Worm (Caenorhabditis elegans) whole organism, late embryonic: ENCODE results near the gene T15B7.14.
A peak's percentile ranks its signal among the peaks of the same experiment; 100 is the strongest.

ENCODE experiments used
- C38D4.7 ChIP-seq: fragments of 200-800 bp; sonication (Bioruptor generic); optimal IDR thresholded peaks from 2 replicates; lab custom pipeline; 2018; ENCODE audit warnings: mild to moderate bottlenecking, missing genetic modification characterization, moderate library complexity, missing compliant biosample characterization
- F13H6.1 ChIP-seq: sonication (generic microtip); optimal IDR thresholded peaks from 2 replicates; lab custom pipeline; 2016; ENCODE audit warnings: missing genetic modification characterization, missing compliant biosample characterization
- K09A11.1 ChIP-seq: sonication (generic microtip); optimal IDR thresholded peaks from 2 replicates; lab custom pipeline; 2017; ENCODE audit warnings: antibody characterized with exemption, mild to moderate bottlenecking, missing genetic modification characterization, missing compliant biosample characterization; ENCODE audit not compliant: insufficient read depth
- T23F11.4 ChIP-seq: fragments of 200-800 bp; sonication (Bioruptor generic); optimal IDR thresholded peaks from 2 replicates; lab custom pipeline; 2018; ENCODE audit warnings: mild to moderate bottlenecking, missing genetic modification characterization, missing compliant biosample characterization
- ama-1 ChIP-seq: fragments of 150-350 bp; optimal IDR thresholded peaks from 2 replicates; lab custom pipeline; 2014
- ceh-14 ChIP-seq: sonication (generic microtip); optimal IDR thresholded peaks from 2 replicates; lab custom pipeline; 2016; ENCODE audit warnings: missing genotype, missing genetic modification characterization, missing compliant biosample characterization
- ceh-2 ChIP-seq: sonication (generic microtip); optimal IDR thresholded peaks from 2 replicates; lab custom pipeline; 2016; ENCODE audit warnings: missing genotype, missing genetic modification characterization, missing compliant biosample characterization
- ceh-30 ChIP-seq: fragments of 150-350 bp; optimal IDR thresholded peaks from 2 replicates; lab custom pipeline; 2014; ENCODE audit warnings: missing biosample characterization, missing genetic modification characterization
- ceh-48 ChIP-seq: sonication (generic microtip); optimal IDR thresholded peaks from 2 replicates; lab custom pipeline; 2016; ENCODE audit warnings: missing genetic modification characterization, inconsistent platforms, missing compliant biosample characterization
- ceh-6 ChIP-seq: fragments of 200-800 bp; sonication (Bioruptor generic); optimal IDR thresholded peaks from 2 replicates; lab custom pipeline; 2018; ENCODE audit warnings: mild to moderate bottlenecking, missing genetic modification characterization, missing compliant biosample characterization
- ceh-9 ChIP-seq: sonication (generic microtip); optimal IDR thresholded peaks from 2 replicates; lab custom pipeline; 2016; ENCODE audit warnings: mild to moderate bottlenecking, missing genetic modification characterization, inconsistent platforms, missing compliant biosample characterization
- dve-1 ChIP-seq: sonication (generic microtip); optimal IDR thresholded peaks from 2 replicates; lab custom pipeline; 2017; ENCODE audit warnings: antibody characterized with exemption, mild to moderate bottlenecking, missing genetic modification characterization, missing compliant biosample characterization
- elt-2 ChIP-seq: sonication (generic microtip); optimal IDR thresholded peaks from 2 replicates; lab custom pipeline; 2016; ENCODE audit warnings: missing genetic modification reagents, missing genetic modification characterization, missing compliant biosample characterization
- elt-4 ChIP-seq: sonication (generic microtip); optimal IDR thresholded peaks from 2 replicates; lab custom pipeline; 2016; ENCODE audit warnings: missing genetic modification characterization, missing compliant biosample characterization
- ets-4 ChIP-seq: sonication (generic microtip); optimal IDR thresholded peaks from 2 replicates; lab custom pipeline; 2016; ENCODE audit warnings: missing genetic modification characterization, missing compliant biosample characterization
- eyg-1 ChIP-seq: sonication (generic microtip); optimal IDR thresholded peaks from 2 replicates; lab custom pipeline; 2016; ENCODE audit warnings: missing genotype, missing genetic modification characterization, missing compliant biosample characterization
- fax-1 ChIP-seq: sonication (generic microtip); optimal IDR thresholded peaks from 2 replicates; lab custom pipeline; 2016; ENCODE audit warnings: missing genotype, missing genetic modification characterization, missing compliant biosample characterization
- fkh-10 ChIP-seq: fragments of 150-350 bp; optimal IDR thresholded peaks from 2 replicates; lab custom pipeline; 2014; ENCODE audit warnings: missing biosample characterization, missing genetic modification reagents, missing genetic modification characterization
- gmeb-2 ChIP-seq: sonication (generic microtip); optimal IDR thresholded peaks from 2 replicates; lab custom pipeline; 2016; ENCODE audit warnings: missing genetic modification characterization, inconsistent platforms, missing compliant biosample characterization
- hlh-15 ChIP-seq: sonication (generic microtip); optimal IDR thresholded peaks from 2 replicates; lab custom pipeline; 2016; ENCODE audit warnings: missing genetic modification characterization, missing compliant biosample characterization
- hlh-30 ChIP-seq: sonication (generic microtip); optimal IDR thresholded peaks from 2 replicates; lab custom pipeline; 2017; ENCODE audit warnings: antibody characterized with exemption, missing genetic modification characterization, missing compliant biosample characterization; ENCODE audit not compliant: insufficient read depth
- hlh-6 ChIP-seq: sonication (generic microtip); optimal IDR thresholded peaks from 2 replicates; lab custom pipeline; 2016; ENCODE audit warnings: missing genotype, missing genetic modification characterization, missing compliant biosample characterization
- hlh-8 ChIP-seq: sonication (generic microtip); optimal IDR thresholded peaks from 2 replicates; lab custom pipeline; 2016; ENCODE audit warnings: missing genotype, missing genetic modification characterization, missing compliant biosample characterization
- lim-6 ChIP-seq: sonication (generic microtip); optimal IDR thresholded peaks from 2 replicates; lab custom pipeline; 2016; ENCODE audit warnings: missing genetic modification characterization, missing compliant biosample characterization
- lin-11 ChIP-seq: fragments of 200-800 bp; sonication (Bioruptor generic); optimal IDR thresholded peaks from 2 replicates; lab custom pipeline; 2018; ENCODE audit warnings: mild to moderate bottlenecking, missing genetic modification characterization, missing compliant biosample characterization
- nfya-1 ChIP-seq: sonication (generic microtip); optimal IDR thresholded peaks from 2 replicates; lab custom pipeline; 2017; ENCODE audit warnings: missing genetic modification characterization, mild to moderate bottlenecking, missing compliant biosample characterization, antibody characterized with exemption, moderate library complexity
- nhr-11 ChIP-seq: fragments of 150-350 bp; optimal IDR thresholded peaks from 2 replicates; lab custom pipeline; 2014; ENCODE audit warnings: missing biosample characterization, missing genetic modification characterization
- nhr-232 ChIP-seq: sonication (generic microtip); optimal IDR thresholded peaks from 2 replicates; lab custom pipeline; 2016; ENCODE audit warnings: missing genetic modification characterization, missing compliant biosample characterization
- npax-4 ChIP-seq: sonication (generic microtip); optimal IDR thresholded peaks from 2 replicates; lab custom pipeline; 2016; ENCODE audit warnings: missing genetic modification characterization, missing compliant biosample characterization
- odd-2 ChIP-seq: sonication (generic microtip); optimal IDR thresholded peaks from 2 replicates; lab custom pipeline; 2017; ENCODE audit warnings: antibody characterized with exemption, mild to moderate bottlenecking, missing genetic modification characterization, missing compliant biosample characterization
- pag-3 ChIP-seq: sonication (generic microtip); optimal IDR thresholded peaks from 2 replicates; lab custom pipeline; 2016; ENCODE audit warnings: missing compliant biosample characterization, missing genetic modification characterization, borderline replicate concordance
- pat-9 ChIP-seq: fragments of 200-800 bp; sonication (Bioruptor generic); optimal IDR thresholded peaks from 2 replicates; lab custom pipeline; 2018; ENCODE audit warnings: mild to moderate bottlenecking, missing genetic modification characterization, moderate library complexity, missing compliant biosample characterization
- pha-4 ChIP-seq: fragments of 150-350 bp; optimal IDR thresholded peaks from 2 replicates; lab custom pipeline; 2018; ENCODE audit warnings: missing biosample characterization, missing genetic modification reagents, missing genetic modification characterization
- pros-1 ChIP-seq: fragments of 150-350 bp; optimal IDR thresholded peaks from 2 replicates; lab custom pipeline; 2014; ENCODE audit warnings: missing biosample characterization, missing genetic modification reagents, missing genetic modification characterization
- rnt-1 ChIP-seq: sonication (generic microtip); optimal IDR thresholded peaks from 2 replicates; lab custom pipeline; 2016; ENCODE audit warnings: missing genetic modification characterization, missing compliant biosample characterization
- sdc-2 ChIP-seq: sonication (generic microtip); optimal IDR thresholded peaks from 2 replicates; lab custom pipeline; 2016; ENCODE audit warnings: missing genotype, missing genetic modification characterization, missing compliant biosample characterization
- syd-9 ChIP-seq: sonication (generic microtip); optimal IDR thresholded peaks from 2 replicates; lab custom pipeline; 2016; ENCODE audit warnings: mild to moderate bottlenecking, missing genetic modification characterization, moderate library complexity, missing compliant biosample characterization
- tbx-7 ChIP-seq: sonication (generic microtip); optimal IDR thresholded peaks from 2 replicates; lab custom pipeline; 2016; ENCODE audit warnings: missing genotype, missing genetic modification characterization, missing compliant biosample characterization
- ttx-3 ChIP-seq: sonication (generic microtip); optimal IDR thresholded peaks from 2 replicates; lab custom pipeline; 2016; ENCODE audit warnings: missing genetic modification reagents, missing genetic modification characterization, missing compliant biosample characterization
- unc-3 ChIP-seq, 2 experiments: fragments of 200-800 bp in 1 of 2; sonication (Bioruptor generic) in 1 of 2; sonication (generic microtip) in 1 of 2; conservative IDR thresholded peaks in 1 of 2; optimal IDR thresholded peaks in 1 of 2; 2 replicates each; pipeline versions ENCODE4 v1.3.6 to Lab custom; 2016 to 2022; ENCODE audit warnings: missing compliant biosample characterization in 2 of 2, missing genetic modification characterization in 2 of 2, missing genetic modification reagents in 1 of 2
- unc-55 ChIP-seq: sonication (generic microtip); optimal IDR thresholded peaks from 2 replicates; lab custom pipeline; 2017; ENCODE audit warnings: missing biosample characterization, missing genetic modification reagents, missing genetic modification characterization
- unc-86 ChIP-seq: sonication (generic microtip); optimal IDR thresholded peaks from 2 replicates; lab custom pipeline; 2016; ENCODE audit warnings: missing genetic modification characterization, missing compliant biosample characterization

T15B7.14 gene

DNA sequence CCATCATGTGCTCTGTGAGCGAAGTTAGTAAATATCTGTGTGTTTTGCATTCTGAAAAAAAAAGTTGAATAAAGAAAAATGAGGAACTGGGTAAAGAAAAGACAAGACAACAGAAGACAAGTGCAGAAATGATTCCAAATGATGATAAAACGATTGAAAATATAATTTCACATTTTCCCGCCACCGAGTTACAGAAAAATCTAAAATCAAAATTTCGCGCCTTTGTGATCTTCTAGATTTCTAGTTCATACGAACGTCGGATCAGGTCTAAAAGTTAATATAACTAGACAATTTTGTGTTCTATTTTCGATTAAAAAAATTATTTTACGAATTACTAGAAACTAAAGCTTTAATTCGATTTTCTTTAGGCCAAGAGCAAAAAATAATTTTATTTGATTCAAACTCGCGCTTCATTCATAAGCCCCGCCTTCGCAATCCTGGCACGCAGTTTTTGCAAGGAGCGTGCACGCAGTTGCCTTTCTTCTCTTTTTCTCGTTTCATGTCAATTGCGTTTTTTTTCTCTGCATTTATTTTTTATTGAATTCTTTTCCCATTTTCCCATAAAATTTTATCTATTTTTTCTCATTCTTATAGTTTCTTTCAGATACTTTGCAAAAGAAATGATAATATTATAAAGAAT, 50.2 kb downstream of the T15B7.14 start, which contains the start of the genes spn-4 and spe-39 (continued):
- TF ChIP-seq hlh-30 (no peak), lin-11 (tag; lab: Kevin White, UChicago) (no peak), rnt-1 (tag; lab: Kevin White, UChicago) (no peak), ama-1 (lab: Kevin White, UChicago) (no peak), unc-3 (GFP tag; conservative IDR thresholded peaks at IDR 0.05; lab: Robert Waterston, UW) (no peak), unc-3 (tag; optimal IDR thresholded peaks at IDR 0.05; lab: Kevin White, UChicago) (no peak), ceh-30 (tag; lab: Kevin White, UChicago) (no peak), K09A11.1 (peak; percentile 35), ceh-14 (tag; lab: Kevin White, UChicago) (peak; percentile 8), lim-6 (tag; lab: Kevin White, UChicago) (no peak), ceh-6 (GFP tag; lab: Kevin White, UChicago) (no peak), elt-2 (tag; lab: Kevin White, UChicago) (peak; percentile 59), nfya-1 (tag; lab: Kevin White, UChicago) (peak; percentile 74), npax-4 (tag; lab: Kevin White, UChicago) (no peak), hlh-6 (tag; lab: Kevin White, UChicago) (no peak), pha-4 (tag; lab: Kevin White, UChicago) (no peak), unc-86 (tag; lab: Kevin White, UChicago) (no peak), ets-4 (tag; lab: Kevin White, UChicago) (no peak), nhr-11 (no peak), syd-9 (tag; lab: Kevin White, UChicago) (no peak), tbx-7 (tag; lab: Kevin White, UChicago) (no peak), nhr-232 (tag; lab: Kevin White, UChicago) (no peak), hlh-15 (tag; lab: Kevin White, UChicago) (no peak), pat-9 (tag; lab: Kevin White, UChicago) (no peak), pag-3 (tag; lab: Kevin White, UChicago) (no peak), ceh-2 (peak; percentile 20), ttx-3 (no peak), sdc-2 (tag; lab: Kevin White, UChicago) (no peak), F13H6.1 (tag; lab: Kevin White, UChicago) (no peak), unc-55 (peak; percentile 1), pros-1 (tag; lab: Kevin White, UChicago) (no peak), hlh-8 (tag; lab: Kevin White, UChicago) (no peak), fkh-10 (GFP tag; lab: Kevin White, UChicago) (no peak), gmeb-2 (no peak), T23F11.4 (GFP tag; lab: Kevin White, UChicago) (no peak), ceh-48 (no peak), dve-1 (tag; lab: Kevin White, UChicago) (peak; percentile 29), elt-4 (no peak), ceh-9 (tag; lab: Kevin White, UChicago) (no peak), odd-2 (tag; lab: Kevin White, UChicago) (peak; percentile 21), fax-1 (peak; percentile 7), eyg-1 (tag; lab: Kevin White, UChicago) (no peak), C38D4.7 (GFP tag; lab: Kevin White, UChicago) (no peak)
